Fruit fly (Drosophila melanogaster) whole organism, embryonic: ENCODE data around the gene CG17325.

ENCODE experiments used
- Bteb2 ChIP-seq: fragments of 200-800 bp; sonication (Bioruptor generic); optimal IDR thresholded peaks from 2 replicates; lab custom pipeline; 2016; ENCODE audit warnings: missing biosample characterization, missing genetic modification characterization
- CG11093 ChIP-seq: fragments of 200-800 bp; sonication (Bioruptor generic); IDR thresholded peaks from 3 replicates; pipeline ENCODE4 v1.3.6; 2022; ENCODE audit warnings: missing biosample characterization, missing genetic modification characterization
- CG11504 ChIP-seq: fragments of 200-800 bp; sonication (Bioruptor generic); optimal IDR thresholded peaks from 3 replicates; lab custom pipeline; 2019; ENCODE audit warnings: missing biosample characterization, mild to moderate bottlenecking, missing genetic modification characterization, moderate library complexity
- CG12071 ChIP-seq: fragments of 200-800 bp; sonication (Bioruptor generic); optimal IDR thresholded peaks from 3 replicates; lab custom pipeline; 2018; ENCODE audit warnings: missing biosample characterization, mild to moderate bottlenecking, missing genetic modification characterization
- CG12236 ChIP-seq: fragments of 200-800 bp; sonication (Bioruptor generic); optimal IDR thresholded peaks from 2 replicates; lab custom pipeline; 2016; ENCODE audit warnings: missing biosample characterization, missing genetic modification characterization
- CG1233 ChIP-seq: fragments of 200-800 bp; sonication (Bioruptor generic); optimal IDR thresholded peaks from 4 replicates; lab custom pipeline; 2018; ENCODE audit warnings: missing biosample characterization, mild to moderate bottlenecking, missing genetic modification characterization
- CG14441 ChIP-seq: fragments of 200-800 bp; sonication (Bioruptor generic); IDR thresholded peaks from 2 replicates; pipeline ENCODE4 v1.3.6; 2022; ENCODE audit warnings: missing biosample characterization, missing genetic modification characterization
- CG15073 ChIP-seq: fragments of 200-800 bp; sonication (Bioruptor generic); optimal IDR thresholded peaks from 2 replicates; lab custom pipeline; 2016; ENCODE audit warnings: missing biosample characterization, missing genetic modification characterization
- CG1602 ChIP-seq: fragments of 200-800 bp; sonication (Bioruptor generic); optimal IDR thresholded peaks from 3 replicates; lab custom pipeline; 2016; ENCODE audit warnings: missing biosample characterization, missing genetic modification characterization
- CG17328 ChIP-seq: fragments of 200-800 bp; sonication (Bioruptor generic); IDR thresholded peaks from 2 replicates; pipeline ENCODE4 v1.3.6; 2022; ENCODE audit warnings: missing biosample characterization, missing genetic modification characterization
- CG18599 ChIP-seq: fragments of 200-800 bp; sonication (Bioruptor generic); optimal IDR thresholded peaks from 3 replicates; lab custom pipeline; 2017; ENCODE audit warnings: missing biosample characterization, missing genetic modification characterization, mild to moderate bottlenecking, moderate library complexity, missing genetic modification reagents
- CG2199 ChIP-seq: fragments of 200-800 bp; sonication (Bioruptor generic); IDR thresholded peaks from 3 replicates; pipeline ENCODE4 v1.3.6; 2022; ENCODE audit warnings: missing biosample characterization, missing genetic modification characterization
- CG4854 ChIP-seq: fragments of 200-800 bp; sonication (Bioruptor generic); optimal IDR thresholded peaks from 2 replicates; lab custom pipeline; 2016; ENCODE audit warnings: missing biosample characterization, missing genetic modification characterization, inconsistent platforms
- CG6765 ChIP-seq: fragments of 200-800 bp; sonication (Bioruptor generic); optimal IDR thresholded peaks from 3 replicates; lab custom pipeline; 2017; ENCODE audit warnings: missing biosample characterization, mild to moderate bottlenecking, missing genetic modification characterization
- CG7928 ChIP-seq: fragments of 200-800 bp; sonication (Bioruptor generic); optimal IDR thresholded peaks from 2 replicates; lab custom pipeline; 2017; ENCODE audit warnings: missing biosample characterization, mild to moderate bottlenecking, missing genetic modification characterization
- CG9609 ChIP-seq: fragments of 200-800 bp; sonication (Bioruptor generic); optimal IDR thresholded peaks from 3 replicates; lab custom pipeline; 2016; ENCODE audit warnings: missing biosample characterization, missing genetic modification characterization
- CG9727 ChIP-seq: fragments of 200-800 bp; sonication (Bioruptor generic); optimal IDR thresholded peaks from 3 replicates; lab custom pipeline; 2017; ENCODE audit warnings: missing biosample characterization, mild to moderate bottlenecking, missing genetic modification characterization
- CHES-1-like ChIP-seq: fragments of 200-800 bp; sonication (Bioruptor generic); optimal IDR thresholded peaks from 2 replicates; lab custom pipeline; 2016; ENCODE audit warnings: missing biosample characterization, missing genetic modification characterization
- Dbx ChIP-seq: fragments of 200-800 bp; sonication (Bioruptor generic); IDR thresholded peaks from 3 replicates; pipeline ENCODE4 v1.3.6; 2022; ENCODE audit warnings: missing biosample characterization, missing genetic modification characterization
- Deaf1 ChIP-seq: fragments of 200-800 bp; optimal IDR thresholded peaks from 3 replicates; lab custom pipeline; 2019; ENCODE audit warnings: missing biosample characterization, mild to moderate bottlenecking, missing genetic modification characterization, moderate library complexity
- Dfd ChIP-seq, 2 experiments: fragments of >200 bp; optimal IDR thresholded peaks; 2 replicates each; lab custom pipeline; 2017; ENCODE audit warnings: missing biosample characterization in 2 of 2, missing genetic modification characterization in 2 of 2
- Dll ChIP-seq: fragments of 200-800 bp; sonication (Bioruptor generic); IDR thresholded peaks from 4 replicates; pipeline ENCODE4 v1.3.6; 2022; ENCODE audit warnings: missing biosample characterization, missing genetic modification characterization; ENCODE audit not compliant: partially characterized antibody
- ERR ChIP-seq: fragments of 200-800 bp; sonication (Bioruptor generic); optimal IDR thresholded peaks from 2 replicates; lab custom pipeline; 2016; ENCODE audit warnings: missing biosample characterization, missing genetic modification characterization
- Fer3 ChIP-seq: fragments of 200-800 bp; sonication (Bioruptor generic); optimal IDR thresholded peaks from 2 replicates; lab custom pipeline; 2018; ENCODE audit warnings: missing biosample characterization, mild to moderate bottlenecking, missing genetic modification characterization, moderate library complexity
- H2.0 ChIP-seq: fragments of 200-800 bp; sonication (Bioruptor generic); IDR thresholded peaks from 2 replicates; pipeline ENCODE4 v1.3.6; 2022; ENCODE audit warnings: missing biosample characterization, missing genetic modification characterization
- Hr39 ChIP-seq: fragments of >200 bp; optimal IDR thresholded peaks from 2 replicates; lab custom pipeline; 2017
- Hsf ChIP-seq: fragments of 200-800 bp; sonication (Bioruptor generic); optimal IDR thresholded peaks from 3 replicates; lab custom pipeline; 2016; ENCODE audit warnings: missing biosample characterization, missing genetic modification characterization
- Lhr ChIP-seq: fragments of 200-800 bp; sonication (Bioruptor generic); optimal IDR thresholded peaks from 3 replicates; lab custom pipeline; 2017; ENCODE audit warnings: mild to moderate bottlenecking, missing biosample characterization, missing genetic modification reagents, missing genetic modification characterization
- MESR4 ChIP-seq: fragments of 200-800 bp; sonication (Bioruptor generic); optimal IDR thresholded peaks from 2 replicates; lab custom pipeline; 2018; ENCODE audit warnings: missing biosample characterization, mild to moderate bottlenecking, missing genetic modification characterization, moderate library complexity
- Pdp1 ChIP-seq, 2 experiments: fragments of 200-800 bp; sonication (Bioruptor generic); optimal IDR thresholded peaks; 3 replicates each; lab custom pipeline; 2016; ENCODE audit warnings: missing biosample characterization in 2 of 2, missing genetic modification characterization in 2 of 2, mild to moderate bottlenecking in 1 of 2, moderate library complexity in 1 of 2
- ap ChIP-seq: fragments of 200-800 bp; sonication (Bioruptor generic); IDR thresholded peaks from 2 replicates; pipeline ENCODE4 v1.3.6; 2022; ENCODE audit warnings: missing biosample characterization, missing genetic modification characterization
- bigmax ChIP-seq: fragments of 200-800 bp; sonication (Bioruptor generic); optimal IDR thresholded peaks from 2 replicates; lab custom pipeline; 2018; ENCODE audit warnings: missing biosample characterization, mild to moderate bottlenecking, missing genetic modification characterization
- caup ChIP-seq: fragments of 200-800 bp; sonication (Bioruptor generic); optimal IDR thresholded peaks from 3 replicates; lab custom pipeline; 2017; ENCODE audit warnings: missing biosample characterization, mild to moderate bottlenecking, missing genetic modification characterization, moderate library complexity; ENCODE audit not compliant: severe bottlenecking
- eve ChIP-seq, 2 experiments: fragments of >200 bp; optimal IDR thresholded peaks; 2 replicates each; lab custom pipeline; 2017; ENCODE audit warnings: missing biosample characterization in 2 of 2, missing genetic modification characterization in 2 of 2
- ewg ChIP-seq: fragments of 200-800 bp; sonication (Bioruptor generic); optimal IDR thresholded peaks from 3 replicates; lab custom pipeline; 2017; ENCODE audit warnings: mild to moderate bottlenecking, missing biosample characterization, missing genetic modification reagents, missing genetic modification characterization
- ftz-f1 ChIP-seq: fragments of 200-800 bp; sonication (Bioruptor generic); optimal IDR thresholded peaks from 2 replicates; lab custom pipeline; 2016; ENCODE audit warnings: missing biosample characterization, missing genetic modification characterization
- fu2 ChIP-seq: fragments of 200-800 bp; sonication (Bioruptor generic); optimal IDR thresholded peaks from 2 replicates; lab custom pipeline; 2016; ENCODE audit warnings: missing biosample characterization, missing genetic modification characterization
- knrl ChIP-seq: fragments of 200-800 bp; sonication (Bioruptor generic); IDR thresholded peaks from 3 replicates; pipeline ENCODE4 v1.3.6; 2022; ENCODE audit warnings: missing biosample characterization, missing genetic modification characterization; ENCODE audit not compliant: partially characterized antibody
- maf-S ChIP-seq: fragments of 200-800 bp; sonication (Bioruptor generic); optimal IDR thresholded peaks from 2 replicates; lab custom pipeline; 2016; ENCODE audit warnings: missing biosample characterization, missing genetic modification characterization
- mld ChIP-seq: fragments of 200-800 bp; sonication (Bioruptor generic); IDR thresholded peaks from 3 replicates; pipeline ENCODE4 v1.3.6; 2022; ENCODE audit warnings: missing biosample characterization, missing genetic modification characterization; ENCODE audit not compliant: partially characterized antibody
- pan ChIP-seq, 4 experiments: fragments of >200 bp in 3 of 4; fragments of 200-800 bp in 1 of 4; sonication (Bioruptor generic) in 1 of 4; optimal IDR thresholded peaks in 3 of 4; IDR thresholded peaks in 1 of 4; 2 replicates each; pipeline versions ENCODE4 v1.3.6 to Lab custom; 2017 to 2022; ENCODE audit warnings: missing biosample characterization in 2 of 4, missing genetic modification characterization in 2 of 4, mixed read lengths in 1 of 4
- peb ChIP-seq: fragments of 200-800 bp; sonication (Bioruptor generic); IDR thresholded peaks from 2 replicates; pipeline ENCODE4 v1.3.6; 2022; ENCODE audit warnings: missing biosample characterization, missing genetic modification characterization
- slou ChIP-seq: fragments of 200-800 bp; sonication (Bioruptor generic); optimal IDR thresholded peaks from 3 replicates; lab custom pipeline; 2016; ENCODE audit warnings: missing biosample characterization, missing genetic modification characterization
- tio ChIP-seq: fragments of 200-800 bp; sonication (Bioruptor generic); optimal IDR thresholded peaks from 2 replicates; lab custom pipeline; 2017; ENCODE audit warnings: missing biosample characterization, missing genetic modification characterization, inconsistent platforms
- tna ChIP-seq: fragments of 200-800 bp; sonication (Bioruptor generic); IDR thresholded peaks from 2 replicates; pipeline ENCODE4 v1.3.6; 2022; ENCODE audit warnings: missing biosample characterization, missing genetic modification characterization; ENCODE audit not compliant: partially characterized antibody
- tup ChIP-seq: fragments of 200-800 bp; sonication (Bioruptor generic); optimal IDR thresholded peaks from 2 replicates; lab custom pipeline; 2016; ENCODE audit warnings: missing biosample characterization, mild to moderate bottlenecking, missing genetic modification characterization, moderate library complexity
- unc-4 ChIP-seq: fragments of 200-800 bp; sonication (Bioruptor generic); IDR thresholded peaks from 2 replicates; pipeline ENCODE4 v1.3.6; 2022; ENCODE audit warnings: missing biosample characterization, missing genetic modification characterization; ENCODE audit not compliant: partially characterized antibody
- yki ChIP-seq: fragments of >200 bp; optimal IDR thresholded peaks from 3 replicates; lab custom pipeline; 2018

The CG17325 gene

DNA sequence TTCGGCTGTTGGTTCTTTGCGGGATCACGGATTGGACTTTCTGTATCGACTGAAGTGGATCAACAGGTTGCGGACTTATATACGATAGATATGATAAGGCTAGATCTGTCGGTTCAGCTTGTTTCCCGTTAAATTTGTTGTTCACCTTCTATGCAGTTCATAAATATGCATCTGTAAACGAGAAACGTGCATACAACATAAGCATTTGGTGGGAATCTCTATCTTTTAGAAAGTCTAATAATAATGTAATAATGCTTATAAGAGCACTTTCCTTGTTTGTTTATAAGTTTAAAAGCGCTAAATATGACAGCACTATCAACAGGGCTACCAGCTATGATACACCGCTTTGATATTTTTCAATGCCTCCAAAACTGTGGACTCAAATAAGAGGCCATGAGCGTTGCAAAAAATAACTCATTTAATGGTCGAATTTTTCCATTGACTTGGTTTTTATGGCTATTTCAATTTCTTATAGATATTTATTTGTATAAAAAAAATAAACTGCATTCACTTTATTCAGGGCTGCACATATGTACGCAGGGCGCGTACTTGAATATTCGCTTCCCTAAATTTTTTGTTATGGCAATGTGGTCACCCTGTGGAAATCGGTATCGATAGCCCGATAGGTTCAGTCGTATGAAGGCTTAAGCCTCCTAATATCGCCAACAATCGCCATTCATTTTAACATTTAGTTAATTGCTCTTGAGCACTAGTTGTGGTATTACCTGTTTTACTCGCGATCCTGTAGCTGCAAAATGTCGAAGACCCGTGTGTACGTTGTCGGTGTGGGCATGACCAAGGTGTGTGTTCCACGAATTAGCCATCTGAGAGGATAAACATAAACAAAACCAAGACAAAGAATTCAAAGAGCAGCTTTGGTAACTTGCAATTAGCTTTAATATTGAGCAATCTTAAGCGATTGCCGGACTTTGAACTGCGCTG, 18.4 kb downstream of the CG17325 start, which contains the start of the genes CG17597 and ScpX (continued):
- peak; percentile 84 for TF ChIP-seq unc-4
- TF ChIP-seq CG4854 = peak; percentile 39
- peak; percentile 61; the same call in 2 of the 3 replicates for TF ChIP-seq Dbx
- no peak for TF ChIP-seq eve (GFP tag; optimal IDR thresholded peaks at IDR 0.05; lab: Kevin White, UChicago)
- peak; percentile 44 for TF ChIP-seq ewg
- peak; percentile 76 for TF ChIP-seq knrl (GFP tag; lab: Robert Waterston, UW)
- no peak for TF ChIP-seq CG12236 (GFP tag; lab: Kevin White, UChicago)
- no peak for TF ChIP-seq ftz-f1 (GFP tag; lab: Kevin White, UChicago)
- peak; percentile 32 for TF ChIP-seq CG9609 (GFP tag; lab: Kevin White, UChicago)
- no peak for TF ChIP-seq CG11093
- TF ChIP-seq ERR (GFP tag; lab: Kevin White, UChicago) = no peak
- peak; percentile 41 for TF ChIP-seq fu2 (GFP tag; lab: Kevin White, UChicago)
- TF ChIP-seq slou (GFP tag; lab: Kevin White, UChicago) = peak; percentile 70
- TF ChIP-seq Hsf (GFP tag; lab: Kevin White, UChicago) = peak; percentile 78
- no peak for TF ChIP-seq bigmax
- TF ChIP-seq Deaf1 (tag; lab: Kevin White, UChicago) = no peak
- TF ChIP-seq tio (GFP tag; lab: Kevin White, UChicago) = no peak
- 0 out of 2 replicates have a peak, but pooled peaks have one; percentile 19 for TF ChIP-seq ap
- TF ChIP-seq CG2199 (GFP tag; lab: Robert Waterston, UW) = no peak
- no peak for TF ChIP-seq Dfd (GFP tag; optimal IDR thresholded peaks at IDR 0.05; lab: Kevin White, UChicago)
- peak; percentile 60 for TF ChIP-seq maf-S (GFP tag; lab: Kevin White, UChicago)
- peak; percentile 90 for TF ChIP-seq mld (GFP tag; lab: Robert Waterston, UW)
- TF ChIP-seq CG6765 (GFP tag; lab: Kevin White, UChicago) = peak; percentile 5
- no peak for TF ChIP-seq yki (lab: Kevin White, UChicago)
- no peak for TF ChIP-seq CG15073 (GFP tag; lab: Kevin White, UChicago)
- TF ChIP-seq CG17328 = no peak; the same call in 1 of the 2 replicates
- TF ChIP-seq MESR4 (GFP tag; lab: Kevin White, UChicago) = peak; percentile 74
- TF ChIP-seq Pdp1 (GFP tag; optimal IDR thresholded peaks at IDR 0.05; lab: Kevin White, UChicago) = peak; percentile 50 to 74
- TF ChIP-seq Hr39 = no peak
- TF ChIP-seq CG1233 (GFP tag; lab: Kevin White, UChicago) = peak; percentile 38
- peak; percentile 57 for TF ChIP-seq CHES-1-like (GFP tag; lab: Kevin White, UChicago)
- TF ChIP-seq Fer3 (tag; lab: Kevin White, UChicago) = peak; percentile 48
- peak; percentile 69 for TF ChIP-seq Lhr (GFP tag; lab: Kevin White, UChicago)
- peak; percentile 65 for TF ChIP-seq CG1602 (GFP tag; lab: Kevin White, UChicago)
- TF ChIP-seq tup (GFP tag; lab: Kevin White, UChicago) = peak; percentile 37
- TF ChIP-seq H2.0 (GFP tag; lab: Robert Waterston, UW) = peak; percentile 57
- TF ChIP-seq CG14441 (GFP tag; lab: Robert Waterston, UW) = peak; percentile 52; the same call in 1 of the 2 replicates
- TF ChIP-seq CG9727 (GFP tag; lab: Kevin White, UChicago) = peak; percentile 69
- peak; percentile 43 for TF ChIP-seq CG12071 (GFP tag; lab: Kevin White, UChicago)
- TF ChIP-seq CG7928 (GFP tag; lab: Kevin White, UChicago) = peak; percentile 99
- peak; percentile 55 for TF ChIP-seq Bteb2 (GFP tag; lab: Kevin White, UChicago)
- peak; percentile 34 for TF ChIP-seq caup (GFP tag; lab: Kevin White, UChicago)
- TF ChIP-seq Dll (GFP tag; lab: Robert Waterston, UW) = peak; percentile 83
- TF ChIP-seq pan (optimal IDR thresholded peaks at IDR 0.05; lab: Kevin White, UChicago) = no peak
- no peak for TF ChIP-seq pan (GFP tag; optimal IDR thresholded peaks at IDR 0.05 in 1 of 2, IDR thresholded peaks at IDR 0.05 in 1 of 2)
- TF ChIP-seq CG11504 = peak; percentile 75
- peak; percentile 63 for TF ChIP-seq CG18599
- TF ChIP-seq tna = peak; percentile 89
- no peak for TF ChIP-seq peb
